Fruit fly (Drosophila melanogaster) whole organism, embryonic: Measurements from ENCODE around the gene Pat1.

Experiments used
- Atf3 ChIP-seq: fragments of 200-800 bp; sonication (Bioruptor generic); optimal IDR thresholded peaks from 3 replicates; lab custom pipeline; 2016; ENCODE audit warnings: missing biosample characterization, missing genetic modification characterization
- CG10274 ChIP-seq: fragments of 200-800 bp; sonication (Bioruptor generic); optimal IDR thresholded peaks from 3 replicates; lab custom pipeline; 2017; ENCODE audit warnings: missing biosample characterization, mild to moderate bottlenecking, missing genetic modification characterization
- CG11093 ChIP-seq: fragments of 200-800 bp; sonication (Bioruptor generic); IDR thresholded peaks from 3 replicates; pipeline ENCODE4 v1.3.6; 2022; ENCODE audit warnings: missing biosample characterization, missing genetic modification characterization
- CG13424 ChIP-seq: fragments of 200-800 bp; sonication (Bioruptor generic); optimal IDR thresholded peaks from 2 replicates; lab custom pipeline; 2019; ENCODE audit warnings: missing biosample characterization, mild to moderate bottlenecking, missing genetic modification characterization, moderate library complexity
- CG14050 ChIP-seq: fragments of 200-800 bp; sonication (Bioruptor generic); IDR thresholded peaks from 3 replicates; pipeline ENCODE4 v1.3.6; 2022; ENCODE audit warnings: missing biosample characterization, missing genetic modification characterization
- CG14710 ChIP-seq: fragments of 200-800 bp; sonication (Bioruptor generic); optimal IDR thresholded peaks from 3 replicates; lab custom pipeline; 2019; ENCODE audit warnings: missing biosample characterization, mild to moderate bottlenecking, missing genetic modification characterization, moderate library complexity
- CG15514 ChIP-seq: fragments of 200-800 bp; sonication (Bioruptor generic); optimal IDR thresholded peaks from 3 replicates; lab custom pipeline; 2017; ENCODE audit warnings: missing biosample characterization, missing genetic modification characterization, mild to moderate bottlenecking, moderate library complexity, missing genetic modification reagents
- CG17186 ChIP-seq: fragments of 200-800 bp; sonication (Bioruptor generic); optimal IDR thresholded peaks from 3 replicates; lab custom pipeline; 2017; ENCODE audit warnings: missing biosample characterization, missing genetic modification reagents, missing genetic modification characterization
- CG17802 ChIP-seq: fragments of 200-800 bp; sonication (Bioruptor generic); optimal IDR thresholded peaks from 2 replicates; lab custom pipeline; 2018; ENCODE audit warnings: missing biosample characterization, mild to moderate bottlenecking, missing genetic modification characterization, moderate library complexity
- CG18764 ChIP-seq: fragments of 200-800 bp; sonication (Bioruptor generic); optimal IDR thresholded peaks from 3 replicates; lab custom pipeline; 2016; ENCODE audit warnings: missing biosample characterization, missing genetic modification characterization
- CG2129 ChIP-seq: fragments of 200-800 bp; sonication (Bioruptor generic); IDR thresholded peaks from 2 replicates; pipeline ENCODE4 v1.3.6; 2022; ENCODE audit warnings: missing biosample characterization, missing genetic modification characterization; ENCODE audit not compliant: partially characterized antibody
- CG30020 ChIP-seq: fragments of 200-800 bp; optimal IDR thresholded peaks from 2 replicates; lab custom pipeline; 2019; ENCODE audit warnings: missing biosample characterization, mild to moderate bottlenecking, missing genetic modification characterization, moderate library complexity
- CG30403 ChIP-seq: fragments of 200-800 bp; sonication (Bioruptor generic); optimal IDR thresholded peaks from 3 replicates; lab custom pipeline; 2016; ENCODE audit warnings: missing biosample characterization, missing genetic modification characterization
- CG30431 ChIP-seq: fragments of 200-800 bp; sonication (Bioruptor generic); optimal IDR thresholded peaks from 2 replicates; lab custom pipeline; 2017; ENCODE audit warnings: missing biosample characterization, missing genetic modification characterization
- CG32772 ChIP-seq: fragments of 200-800 bp; sonication (Bioruptor generic); IDR thresholded peaks from 2 replicates; pipeline ENCODE4 v1.3.6; 2022; ENCODE audit warnings: missing biosample characterization, missing genetic modification characterization
- CG3726 ChIP-seq: fragments of 200-800 bp; sonication (Bioruptor generic); IDR thresholded peaks from 3 replicates; pipeline ENCODE4, ENCODE4 v1.3.6; 2022; ENCODE audit warnings: missing biosample characterization, missing genetic modification characterization
- CG4404 ChIP-seq: fragments of 200-800 bp; sonication (Bioruptor generic); IDR thresholded peaks from 2 replicates; pipeline ENCODE4 v1.3.6; 2022; ENCODE audit warnings: missing biosample characterization, missing genetic modification characterization
- CG4707 ChIP-seq: fragments of 200-800 bp; sonication (Bioruptor generic); optimal IDR thresholded peaks from 2 replicates; lab custom pipeline; 2018; ENCODE audit warnings: missing biosample characterization, mild to moderate bottlenecking, missing genetic modification characterization, moderate library complexity
- CG4730 ChIP-seq: fragments of 200-800 bp; sonication (Bioruptor generic); IDR thresholded peaks from 2 replicates; pipeline ENCODE4 v1.3.6; 2022; ENCODE audit warnings: missing biosample characterization, missing genetic modification characterization
- CG5953 ChIP-seq: fragments of 200-800 bp; sonication (Bioruptor generic); IDR thresholded peaks from 2 replicates; pipeline ENCODE4 v1.3.6; 2022; ENCODE audit warnings: missing biosample characterization, missing genetic modification characterization
- CG6654 ChIP-seq: fragments of 200-800 bp; sonication (Bioruptor generic); optimal IDR thresholded peaks from 2 replicates; lab custom pipeline; 2017; ENCODE audit warnings: missing biosample characterization, mild to moderate bottlenecking, missing genetic modification characterization
- CG7556 ChIP-seq: fragments of 200-800 bp; sonication (Bioruptor generic); optimal IDR thresholded peaks from 2 replicates; lab custom pipeline; 2017; ENCODE audit warnings: missing biosample characterization, mild to moderate bottlenecking, missing genetic modification characterization
- CG9609 ChIP-seq: fragments of 200-800 bp; sonication (Bioruptor generic); optimal IDR thresholded peaks from 3 replicates; lab custom pipeline; 2016; ENCODE audit warnings: missing biosample characterization, missing genetic modification characterization
- D19A ChIP-seq: fragments of 200-800 bp; optimal IDR thresholded peaks from 3 replicates; lab custom pipeline; 2019; ENCODE audit warnings: missing biosample characterization, mild to moderate bottlenecking, missing genetic modification characterization, moderate library complexity
- E2f2 ChIP-seq: fragments of 200-800 bp; sonication (Bioruptor generic); IDR thresholded peaks from 2 replicates; pipeline ENCODE4 v1.3.6; 2022; ENCODE audit warnings: missing biosample characterization, missing genetic modification characterization
- Fer2 ChIP-seq: fragments of 200-800 bp; sonication (Bioruptor generic); optimal IDR thresholded peaks from 2 replicates; lab custom pipeline; 2018; ENCODE audit warnings: missing biosample characterization, mild to moderate bottlenecking, missing genetic modification characterization, moderate library complexity
- Gsc ChIP-seq: fragments of 200-800 bp; sonication (Bioruptor generic); IDR thresholded peaks from 2 replicates; pipeline ENCODE4 v1.3.6; 2022; ENCODE audit warnings: missing biosample characterization, missing genetic modification characterization
- HmgD ChIP-seq: fragments of 200-800 bp; sonication (Bioruptor generic); optimal IDR thresholded peaks from 3 replicates; lab custom pipeline; 2016; ENCODE audit warnings: missing biosample characterization, missing genetic modification characterization
- Hr3 ChIP-seq: fragments of 200-800 bp; sonication (Bioruptor generic); optimal IDR thresholded peaks from 3 replicates; lab custom pipeline; 2016; ENCODE audit warnings: missing biosample characterization, missing genetic modification characterization
- Hr39 ChIP-seq: fragments of >200 bp; optimal IDR thresholded peaks from 2 replicates; lab custom pipeline; 2017
- Mrtf ChIP-seq: fragments of 200-800 bp; sonication (Bioruptor generic); IDR thresholded peaks from 3 replicates; pipeline ENCODE4 v1.3.6; 2022; ENCODE audit warnings: missing biosample characterization, missing genetic modification characterization
- Oaz ChIP-seq: fragments of 200-800 bp; sonication (Bioruptor generic); IDR thresholded peaks from 2 replicates; pipeline ENCODE4 v1.3.6; 2022; ENCODE audit warnings: missing biosample characterization, missing genetic modification characterization
- Optix ChIP-seq: fragments of 200-800 bp; sonication (Bioruptor generic); IDR thresholded peaks from 3 replicates; pipeline ENCODE4 v1.3.6; 2022; ENCODE audit warnings: missing biosample characterization, missing genetic modification characterization
- al ChIP-seq: fragments of 200-800 bp; sonication (Bioruptor generic); IDR thresholded peaks from 2 replicates; pipeline ENCODE4 v1.3.6; 2022; ENCODE audit warnings: missing biosample characterization, missing genetic modification characterization
- amos ChIP-seq: fragments of 200-800 bp; sonication (Bioruptor generic); IDR thresholded peaks from 2 replicates; pipeline ENCODE4 v1.3.6; 2022; ENCODE audit warnings: missing biosample characterization, missing genetic modification characterization; ENCODE audit not compliant: partially characterized antibody
- ap ChIP-seq: fragments of 200-800 bp; sonication (Bioruptor generic); IDR thresholded peaks from 2 replicates; pipeline ENCODE4 v1.3.6; 2022; ENCODE audit warnings: missing biosample characterization, missing genetic modification characterization
- btn ChIP-seq: fragments of 200-800 bp; sonication (Bioruptor generic); optimal IDR thresholded peaks from 2 replicates; lab custom pipeline; 2016; ENCODE audit warnings: missing biosample characterization, missing genetic modification characterization
- chinmo ChIP-seq: fragments of 200-800 bp; sonication (Bioruptor generic); IDR thresholded peaks from 4 replicates; pipeline ENCODE4 v1.3.6; 2022; ENCODE audit warnings: missing biosample characterization, missing genetic modification characterization; ENCODE audit not compliant: partially characterized antibody
- crp ChIP-seq, 2 experiments: fragments of 200-800 bp; sonication (Bioruptor generic); optimal IDR thresholded peaks; 2 replicates in 1 of 2; 3 replicates in 1 of 2; lab custom pipeline; 2017; ENCODE audit warnings: missing biosample characterization in 2 of 2, missing genetic modification characterization in 2 of 2, mild to moderate bottlenecking in 1 of 2, moderate library complexity in 1 of 2
- ftz-f1 ChIP-seq: fragments of 200-800 bp; sonication (Bioruptor generic); optimal IDR thresholded peaks from 2 replicates; lab custom pipeline; 2016; ENCODE audit warnings: missing biosample characterization, missing genetic modification characterization
- gce ChIP-seq: fragments of 200-800 bp; sonication (Bioruptor generic); IDR thresholded peaks from 3 replicates; pipeline ENCODE4 v1.3.6; 2022; ENCODE audit warnings: missing biosample characterization, missing genetic modification characterization
- gsb-n ChIP-seq: fragments of 200-800 bp; sonication (Bioruptor generic); optimal IDR thresholded peaks from 3 replicates; lab custom pipeline; 2018; ENCODE audit warnings: missing biosample characterization, mild to moderate bottlenecking, missing genetic modification characterization
- h ChIP-seq: fragments of >200 bp; optimal IDR thresholded peaks from 2 replicates; lab custom pipeline; 2017
- jigr1 ChIP-seq: fragments of 200-800 bp; sonication (Bioruptor generic); IDR thresholded peaks from 3 replicates; pipeline ENCODE4 v1.3.6; 2022; ENCODE audit warnings: missing biosample characterization, missing genetic modification characterization
- otp ChIP-seq: fragments of 200-800 bp; sonication (Bioruptor generic); IDR thresholded peaks from 3 replicates; pipeline ENCODE4, ENCODE4 v1.3.6; 2022; ENCODE audit warnings: missing biosample characterization, missing genetic modification characterization
- pnt ChIP-seq: fragments of 200-800 bp; sonication (Bioruptor generic); optimal IDR thresholded peaks from 3 replicates; lab custom pipeline; 2016; ENCODE audit warnings: missing biosample characterization, missing genetic modification characterization
- pzg ChIP-seq: fragments of 200-800 bp; sonication (Bioruptor generic); optimal IDR thresholded peaks from 3 replicates; lab custom pipeline; 2018; ENCODE audit warnings: missing biosample characterization, mild to moderate bottlenecking, missing genetic modification characterization, moderate library complexity
- sd ChIP-seq: fragments of 200-800 bp; sonication (Bioruptor generic); optimal IDR thresholded peaks from 3 replicates; lab custom pipeline; 2018; ENCODE audit warnings: missing biosample characterization, mild to moderate bottlenecking, missing genetic modification characterization, moderate library complexity
- slbo ChIP-seq: fragments of 200-800 bp; sonication (Bioruptor generic); IDR thresholded peaks from 2 replicates; pipeline ENCODE4 v1.3.6; 2022; ENCODE audit warnings: missing biosample characterization, missing genetic modification characterization
- sob ChIP-seq: fragments of 200-800 bp; sonication (Bioruptor generic); IDR thresholded peaks from 2 replicates; pipeline ENCODE4 v1.3.6; 2022; ENCODE audit warnings: missing biosample characterization, missing genetic modification characterization
- tll ChIP-seq, 2 experiments: fragments of 200-800 bp in 1 of 2; fragments of >200 bp in 1 of 2; sonication (Bioruptor generic) in 1 of 2; optimal IDR thresholded peaks; 2 replicates each; lab custom pipeline; 2017 to 2019; ENCODE audit warnings: missing biosample characterization in 2 of 2, missing genetic modification characterization in 2 of 2, mild to moderate bottlenecking in 1 of 2, moderate library complexity in 1 of 2
- zen ChIP-seq: fragments of 200-800 bp; sonication (Bioruptor generic); optimal IDR thresholded peaks from 3 replicates; lab custom pipeline; 2018; ENCODE audit warnings: missing biosample characterization, mild to moderate bottlenecking, missing genetic modification characterization, moderate library complexity

Pat1 gene

dm6 chrX:6615476-6615875 is 24.9 kb downstream of the Pat1 start (continued):
- TF ChIP-seq CG3726 (GFP tag; lab: Robert Waterston, UW) (no peak), gce (no peak), Gsc (GFP tag; lab: Robert Waterston, UW) (no peak; the same call in none of the 2 replicates), Mrtf (GFP tag; lab: Robert Waterston, UW) (peak; percentile 56; the same call in 2 of the 3 replicates), Oaz (GFP tag; lab: Robert Waterston, UW) (no peak), D19A (tag; lab: Kevin White, UChicago) (peak; percentile 98), amos (no peak), CG15514 (GFP tag; lab: Kevin White, UChicago) (no peak), crp (GFP tag; optimal IDR thresholded peaks at IDR 0.05; lab: Kevin White, UChicago) (no peak), tll (GFP tag; optimal IDR thresholded peaks at IDR 0.05; lab: Kevin White, UChicago) (no peak), CG14050 (GFP tag; lab: Robert Waterston, UW) (no peak), HmgD (no peak), CG17802 (tag; lab: Kevin White, UChicago) (no peak), E2f2 (peak; percentile 29), CG10274 (GFP tag; lab: Kevin White, UChicago) (no peak), Atf3 (GFP tag; lab: Kevin White, UChicago) (no peak), btn (GFP tag; lab: Kevin White, UChicago) (no peak), gsb-n (tag; lab: Kevin White, UChicago) (peak; percentile 21), pzg (GFP tag; lab: Kevin White, UChicago) (no peak), pnt (peak; percentile 67), CG30020 (tag; lab: Kevin White, UChicago) (no peak), slbo (0 out of 2 replicates have a peak, but pooled peaks have one; percentile 24), CG30403 (GFP tag; lab: Kevin White, UChicago) (peak; percentile 40), CG14710 (tag; lab: Kevin White, UChicago) (peak; percentile 49), h (lab: Kevin White, UChicago) (no peak), chinmo (GFP tag; lab: Robert Waterston, UW) (no peak), CG32772 (GFP tag; lab: Robert Waterston, UW) (peak; percentile 74), CG7556 (GFP tag; lab: Kevin White, UChicago) (no peak), otp (GFP tag; lab: Robert Waterston, UW) (peak; percentile 70), CG11093 (GFP tag; lab: Robert Waterston, UW) (peak; percentile 59; the same call in 2 of the 3 replicates), sd (tag; lab: Kevin White, UChicago) (peak; percentile 56), CG2129 (no peak), Fer2 (tag; lab: Kevin White, UChicago) (no peak), CG18764 (GFP tag; lab: Kevin White, UChicago) (peak; percentile 27), sob (peak; percentile 12; the same call in 1 of the 2 replicates), al (GFP tag; lab: Robert Waterston, UW) (no peak), CG9609 (GFP tag; lab: Kevin White, UChicago) (no peak), jigr1 (GFP tag; lab: Robert Waterston, UW) (no peak), CG6654 (GFP tag; lab: Kevin White, UChicago) (no peak), CG17186 (GFP tag; lab: Kevin White, UChicago) (no peak), ftz-f1 (GFP tag; lab: Kevin White, UChicago) (no peak), Hr3 (peak; percentile 41), CG13424 (tag; lab: Kevin White, UChicago) (peak; percentile 36), zen (tag; lab: Kevin White, UChicago) (no peak), CG5953 (0 out of 2 replicates have a peak, but pooled peaks have one; percentile 26), Optix (peak; percentile 59; the same call in 2 of the 3 replicates), CG4730 (GFP tag; lab: Robert Waterston, UW) (peak; percentile 66), ap (no peak), CG4707 (peak; percentile 38), CG4404 (peak; percentile 60), CG30431 (no peak), Hr39 (lab: Kevin White, UChicago) (no peak)
